Worm (Caenorhabditis elegans): ENCODE data around the gene C25E10.11.

DNA sequence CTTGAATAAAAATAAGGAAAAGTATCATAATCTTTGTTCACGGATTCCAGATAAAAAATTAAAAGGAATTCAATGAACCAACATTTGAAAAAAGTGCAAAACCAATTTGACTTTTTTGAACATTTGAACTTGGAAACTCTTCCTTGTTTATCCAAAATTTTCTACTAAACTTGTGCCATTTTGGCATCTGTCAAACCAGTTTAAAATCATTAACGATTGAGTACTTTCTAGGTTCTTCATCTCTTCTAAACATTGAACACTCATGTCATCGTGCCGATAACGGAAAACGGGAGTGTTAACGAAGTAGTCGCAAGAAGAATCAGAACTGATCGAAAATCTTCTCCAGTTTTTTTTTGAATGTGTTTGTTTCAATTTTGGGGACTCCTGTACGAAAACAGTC lies 25.7 kb upstream of the C25E10.11 start:
- TF ChIP-seq B0310.2 (tag; optimal IDR thresholded peaks at IDR 0.05) = no peak
- no peak for TF ChIP-seq hmbx-1 (tag; optimal IDR thresholded peaks at IDR 0.05)
- no peak for TF ChIP-seq tbx-37 (GFP tag; conservative IDR thresholded peaks at IDR 0.05)
- TF ChIP-seq hmg-4 (GFP tag; optimal IDR thresholded peaks at IDR 0.05) = no peak
- TF ChIP-seq hnd-1 (tag; optimal IDR thresholded peaks at IDR 0.05) = no peak
- TF ChIP-seq tra-4 (tag; optimal IDR thresholded peaks at IDR 0.05) = no peak
